Fruit fly (Drosophila melanogaster) whole organism, pupa: ENCODE measurements around the gene CG43062.
A peak's percentile ranks its signal among the peaks of the same experiment; 100 is the strongest.

Source experiments
- CG10348 ChIP-seq: fragments of 200-800 bp; sonication (Bioruptor generic); IDR thresholded peaks from 2 replicates; pipeline ENCODE4 v1.3.6; 2022; ENCODE audit warnings: missing biosample characterization, missing genetic modification characterization
- CG12605 ChIP-seq: fragments of 200-800 bp; sonication (Bioruptor generic); IDR thresholded peaks from 2 replicates; pipeline ENCODE4 v1.3.6; 2022; ENCODE audit warnings: missing biosample characterization, missing genetic modification characterization
- CG13204 ChIP-seq: fragments of 200-800 bp; sonication (Bioruptor generic); optimal IDR thresholded peaks from 2 replicates; lab custom pipeline; 2018; ENCODE audit warnings: missing biosample characterization, mild to moderate bottlenecking, missing genetic modification characterization, moderate library complexity
- CG14655 ChIP-seq: fragments of 200-800 bp; sonication (Bioruptor generic); optimal IDR thresholded peaks from 3 replicates; lab custom pipeline; 2017; ENCODE audit warnings: mild to moderate bottlenecking, missing biosample characterization, missing genetic modification reagents, missing genetic modification characterization
- CG15710 ChIP-seq: fragments of 200-800 bp; sonication (Bioruptor generic); optimal IDR thresholded peaks from 2 replicates; lab custom pipeline; 2018; ENCODE audit warnings: missing biosample characterization, mild to moderate bottlenecking, missing genetic modification characterization, moderate library complexity
- CG17806 ChIP-seq: fragments of 200-800 bp; sonication (Bioruptor generic); optimal IDR thresholded peaks from 2 replicates; lab custom pipeline; 2018; ENCODE audit warnings: missing biosample characterization, mild to moderate bottlenecking, missing genetic modification characterization, moderate library complexity
- CG32121 ChIP-seq: fragments of 200-800 bp; sonication (Bioruptor generic); IDR thresholded peaks from 2 replicates; pipeline ENCODE4 v1.3.6; 2022; ENCODE audit warnings: missing biosample characterization, missing genetic modification characterization
- CG34367 ChIP-seq: fragments of 200-800 bp; sonication (Bioruptor generic); optimal IDR thresholded peaks from 2 replicates; lab custom pipeline; 2018; ENCODE audit warnings: missing biosample characterization, mild to moderate bottlenecking, missing genetic modification characterization
- CG4496 ChIP-seq: fragments of 200-800 bp; sonication (Bioruptor generic); IDR thresholded peaks from 3 replicates; pipeline ENCODE4 v1.3.6; 2022; ENCODE audit warnings: missing biosample characterization, missing genetic modification characterization
- CG8159 ChIP-seq: fragments of 200-800 bp; sonication (Bioruptor generic); optimal IDR thresholded peaks from 3 replicates; lab custom pipeline; 2018; ENCODE audit warnings: missing biosample characterization, mild to moderate bottlenecking, missing genetic modification characterization, moderate library complexity
- CG8301 ChIP-seq: fragments of 200-800 bp; sonication (Bioruptor generic); optimal IDR thresholded peaks from 2 replicates; lab custom pipeline; 2018; ENCODE audit warnings: missing biosample characterization, mild to moderate bottlenecking, missing genetic modification characterization
- CG9948 ChIP-seq: fragments of 200-800 bp; sonication (Bioruptor generic); optimal IDR thresholded peaks from 2 replicates; lab custom pipeline; 2018; ENCODE audit warnings: missing biosample characterization, mild to moderate bottlenecking, missing genetic modification characterization, moderate library complexity
- D1 ChIP-seq: fragments of 200-800 bp; sonication (Bioruptor generic); optimal IDR thresholded peaks from 2 replicates; lab custom pipeline; 2018; ENCODE audit warnings: missing biosample characterization, mild to moderate bottlenecking, missing genetic modification characterization, moderate library complexity
- EcR ChIP-seq: fragments of 200-800 bp; sonication (Bioruptor generic); optimal IDR thresholded peaks from 3 replicates; lab custom pipeline; 2019; ENCODE audit warnings: missing biosample characterization, missing genetic modification characterization, mild to moderate bottlenecking, moderate library complexity, missing genetic modification reagents
- Ets98B ChIP-seq: fragments of 200-800 bp; sonication (Bioruptor generic); IDR thresholded peaks from 2 replicates; pipeline ENCODE4 v1.3.6; 2022; ENCODE audit warnings: missing biosample characterization, missing genetic modification characterization
- Pif1A ChIP-seq: fragments of 200-800 bp; sonication (Bioruptor generic); optimal IDR thresholded peaks from 3 replicates; lab custom pipeline; 2016; ENCODE audit warnings: missing biosample characterization, missing genetic modification characterization
- Pif1B ChIP-seq: fragments of 200-800 bp; sonication (Bioruptor generic); optimal IDR thresholded peaks from 3 replicates; lab custom pipeline; 2016; ENCODE audit warnings: missing biosample characterization, missing genetic modification characterization
- Snoo ChIP-seq: fragments of 200-800 bp; sonication (Bioruptor generic); optimal IDR thresholded peaks from 3 replicates; lab custom pipeline; 2017; ENCODE audit warnings: missing biosample characterization, mild to moderate bottlenecking, missing genetic modification characterization, inconsistent platforms
- fd96Ca ChIP-seq: fragments of 200-800 bp; sonication (Bioruptor generic); IDR thresholded peaks from 3 replicates; pipeline ENCODE4 v1.3.6; 2022; ENCODE audit warnings: missing biosample characterization, missing genetic modification characterization
- gl ChIP-seq: fragments of 200-800 bp; sonication (Bioruptor generic); optimal IDR thresholded peaks from 2 replicates; lab custom pipeline; 2018; ENCODE audit warnings: missing biosample characterization, mild to moderate bottlenecking, missing genetic modification characterization
- rn ChIP-seq: fragments of 200-800 bp; sonication (Bioruptor generic); IDR thresholded peaks from 2 replicates; pipeline ENCODE4 v1.3.6; 2022; ENCODE audit warnings: missing biosample characterization, missing genetic modification characterization

CG43062 gene

dm6 chr3R:11773325-11773998 is 23.3 kb downstream of the CG43062 start:
- no peak for TF ChIP-seq CG15710 (tag; lab: Kevin White, UChicago)
- TF ChIP-seq Ets98B (GFP tag; lab: Robert Waterston, UW): peak; percentile 40; the same call in 1 of the 2 replicates
- no peak for TF ChIP-seq CG32121 (GFP tag; lab: Robert Waterston, UW)
- no peak for TF ChIP-seq D1 (tag; lab: Kevin White, UChicago)
- no peak for TF ChIP-seq Pif1B (GFP tag; lab: Kevin White, UChicago)
- TF ChIP-seq CG8159 (tag; lab: Kevin White, UChicago): no peak
- peak; percentile 44 for TF ChIP-seq CG14655
- no peak for TF ChIP-seq CG10348 (GFP tag; lab: Robert Waterston, UW)
- no peak for TF ChIP-seq CG34367 (tag; lab: Kevin White, UChicago)
- peak; percentile 50 for TF ChIP-seq CG13204 (GFP tag; lab: Kevin White, UChicago)
- TF ChIP-seq fd96Ca (GFP tag; lab: Robert Waterston, UW): no peak
- peak; percentile 5 for TF ChIP-seq Pif1A (GFP tag; lab: Kevin White, UChicago)
- no peak for TF ChIP-seq CG12605 (GFP tag; lab: Robert Waterston, UW)
- TF ChIP-seq CG9948 (tag; lab: Kevin White, UChicago): no peak
- TF ChIP-seq EcR (GFP tag; lab: Kevin White, UChicago): peak; percentile 3
- TF ChIP-seq CG17806 (tag; lab: Kevin White, UChicago): no peak
- TF ChIP-seq rn (GFP tag; lab: Robert Waterston, UW): no peak
- TF ChIP-seq CG4496 (GFP tag; lab: Robert Waterston, UW): no peak; the same call in 2 of the 3 replicates
- TF ChIP-seq CG8301 (tag; lab: Kevin White, UChicago): peak; percentile 53
- TF ChIP-seq Snoo (tag; lab: Kevin White, UChicago): no peak
- no peak for TF ChIP-seq gl

- peak; percentile 42 for TF ChIP-seq CG34367 (tag; lab: Kevin White, UChicago)
- TF ChIP-seq CG14655: peak; percentile 44
- TF ChIP-seq gl: no peak
- no peak for TF ChIP-seq CG4496 (GFP tag; lab: Robert Waterston, UW)
- TF ChIP-seq Ets98B (GFP tag; lab: Robert Waterston, UW): no peak
- TF ChIP-seq CG13204 (GFP tag; lab: Kevin White, UChicago): no peak
- TF ChIP-seq CG10348 (GFP tag; lab: Robert Waterston, UW): no peak
- TF ChIP-seq CG12605 (GFP tag; lab: Robert Waterston, UW): no peak
- TF ChIP-seq CG15710 (tag; lab: Kevin White, UChicago): peak; percentile 74
- TF ChIP-seq CG8301 (tag; lab: Kevin White, UChicago): peak; percentile 36
- TF ChIP-seq Snoo (tag; lab: Kevin White, UChicago): peak; percentile 30
- TF ChIP-seq CG32121 (GFP tag; lab: Robert Waterston, UW): peak; percentile 35; the same call in 1 of the 2 replicates
- TF ChIP-seq CG17806 (tag; lab: Kevin White, UChicago): peak; percentile 59
- no peak for TF ChIP-seq Pif1B (GFP tag; lab: Kevin White, UChicago)
- peak; percentile 84 for TF ChIP-seq CG8159 (tag; lab: Kevin White, UChicago)
- TF ChIP-seq Pif1A (GFP tag; lab: Kevin White, UChicago): no peak
- no peak for TF ChIP-seq fd96Ca (GFP tag; lab: Robert Waterston, UW)
- TF ChIP-seq rn (GFP tag; lab: Robert Waterston, UW): no peak
- TF ChIP-seq D1 (tag; lab: Kevin White, UChicago): peak; percentile 29
- peak; percentile 69 for TF ChIP-seq CG9948 (tag; lab: Kevin White, UChicago)
- TF ChIP-seq EcR (GFP tag; lab: Kevin White, UChicago): no peak
Measured at dm6 chr3R:11773999-11774397, 23.9 kb downstream of the CG43062 start.

dm6 chr3R:11775207-11775606 is 25.1 kb downstream of the CG43062 start:
- TF ChIP-seq CG9948 (tag; lab: Kevin White, UChicago) (no peak), Ets98B (GFP tag; lab: Robert Waterston, UW) (no peak), D1 (tag; lab: Kevin White, UChicago) (no peak), CG34367 (tag; lab: Kevin White, UChicago) (no peak), Pif1B (GFP tag; lab: Kevin White, UChicago) (no peak), CG13204 (GFP tag; lab: Kevin White, UChicago) (no peak), CG17806 (tag; lab: Kevin White, UChicago) (no peak), CG14655 (no peak), fd96Ca (GFP tag; lab: Robert Waterston, UW) (no peak), Snoo (tag; lab: Kevin White, UChicago) (no peak), CG15710 (tag; lab: Kevin White, UChicago) (no peak), CG32121 (GFP tag; lab: Robert Waterston, UW) (no peak), CG10348 (GFP tag; lab: Robert Waterston, UW) (no peak), CG8301 (tag; lab: Kevin White, UChicago) (no peak)

dm6 chr3R:11776068-11776767 is 26.1 kb downstream of the CG43062 start:
- TF ChIP-seq CG8301 (tag; lab: Kevin White, UChicago): no peak
- no peak for TF ChIP-seq CG15710 (tag; lab: Kevin White, UChicago)
- no peak for TF ChIP-seq Pif1B (GFP tag; lab: Kevin White, UChicago)
- TF ChIP-seq CG32121 (GFP tag; lab: Robert Waterston, UW): no peak
- TF ChIP-seq CG9948 (tag; lab: Kevin White, UChicago): no peak

dm6 chr3R:11777058-11777457 is 26.9 kb downstream of the CG43062 start:
- TF ChIP-seq CG4496 (GFP tag; lab: Robert Waterston, UW) (no peak; the same call in 1 of the 3 replicates), CG13204 (GFP tag; lab: Kevin White, UChicago) (peak; percentile 39), CG34367 (tag; lab: Kevin White, UChicago) (no peak), CG14655 (peak; percentile 8), rn (GFP tag; lab: Robert Waterston, UW) (no peak), EcR (GFP tag; lab: Kevin White, UChicago) (peak; percentile 50), CG32121 (GFP tag; lab: Robert Waterston, UW) (peak; percentile 58), CG12605 (GFP tag; lab: Robert Waterston, UW) (peak; percentile 44; the same call in 1 of the 2 replicates), CG8301 (tag; lab: Kevin White, UChicago) (no peak), fd96Ca (GFP tag; lab: Robert Waterston, UW) (no peak), CG15710 (tag; lab: Kevin White, UChicago) (no peak), Pif1A (GFP tag; lab: Kevin White, UChicago) (peak; percentile 26), CG8159 (tag; lab: Kevin White, UChicago) (no peak), Snoo (tag; lab: Kevin White, UChicago) (no peak), gl (no peak), CG10348 (GFP tag; lab: Robert Waterston, UW) (no peak), Ets98B (GFP tag; lab: Robert Waterston, UW) (peak; percentile 32; the same call in 1 of the 2 replicates), CG9948 (tag; lab: Kevin White, UChicago) (no peak)
